Worm (Caenorhabditis elegans) whole organism, L4 larva: ENCODE data around the gene K11H3.3.
A peak's percentile ranks its signal among the peaks of the same experiment; 100 is the strongest.

Source experiments
- F26F4.8 ChIP-seq: fragments of 200-800 bp; sonication (Bioruptor generic); conservative IDR thresholded peaks from 2 replicates; pipeline ENCODE4 v1.3.6; 2022; ENCODE audit warnings: missing genetic modification characterization, missing compliant biosample characterization
- F37D6.2 ChIP-seq: sonication (generic microtip); optimal IDR thresholded peaks from 2 replicates; lab custom pipeline; 2016; ENCODE audit warnings: mild to moderate bottlenecking, missing genetic modification characterization, missing compliant biosample characterization
- T26A8.4 ChIP-seq: fragments of 200-800 bp; sonication (Bioruptor generic); IDR thresholded peaks from 2 replicates; pipeline ENCODE4 v1.3.6; 2022; ENCODE audit warnings: missing genetic modification characterization, missing compliant biosample characterization
- Y5F2A.4 ChIP-seq: fragments of 200-800 bp; sonication (Bioruptor generic); optimal IDR thresholded peaks from 2 replicates; lab custom pipeline; 2018; ENCODE audit warnings: mild to moderate bottlenecking, missing genetic modification characterization, missing compliant biosample characterization
- Y75B8A.6 ChIP-seq: fragments of 200-800 bp; sonication (Bioruptor generic); IDR thresholded peaks from 2 replicates; pipeline ENCODE4 v1.3.6; 2022; ENCODE audit warnings: missing genetic modification reagents, missing genetic modification characterization, missing compliant biosample characterization
- ZK337.2 ChIP-seq: fragments of 200-800 bp; sonication (Bioruptor generic); IDR thresholded peaks from 2 replicates; pipeline ENCODE4 v1.3.6; 2022; ENCODE audit warnings: missing genetic modification reagents, missing genetic modification characterization, missing compliant biosample characterization
- aha-1 ChIP-seq: fragments of 150-350 bp; peaks from one replicate; lab custom pipeline; 2014; ENCODE audit warnings: missing biosample characterization, missing genetic modification characterization
- aly-2 ChIP-seq: sonication (generic microtip); optimal IDR thresholded peaks from 2 replicates; lab custom pipeline; 2018; ENCODE audit warnings: missing biosample characterization, missing genetic modification characterization
- ceh-44 ChIP-seq: fragments of 200-800 bp; sonication (Bioruptor generic); IDR thresholded peaks from 2 replicates; pipeline ENCODE4 v1.3.6; 2022; ENCODE audit warnings: missing genetic modification reagents, missing genetic modification characterization, missing compliant biosample characterization
- ceh-62 ChIP-seq: sonication (generic microtip); optimal IDR thresholded peaks from 2 replicates; lab custom pipeline; 2017; ENCODE audit warnings: missing biosample characterization, missing genetic modification characterization
- cey-2 ChIP-seq: sonication (generic microtip); optimal IDR thresholded peaks from 3 replicates; lab custom pipeline; 2017; ENCODE audit warnings: missing genetic modification characterization, mild to moderate bottlenecking, missing compliant biosample characterization, antibody characterized with exemption, borderline replicate concordance; ENCODE audit not compliant: insufficient read depth
- ctbp-1 ChIP-seq: fragments of 200-800 bp; sonication (Bioruptor generic); IDR thresholded peaks from 2 replicates; pipeline ENCODE4 v1.3.6; 2022; ENCODE audit warnings: missing genetic modification reagents, missing genetic modification characterization, missing compliant biosample characterization
- daf-12 ChIP-seq: fragments of 150-350 bp; optimal IDR thresholded peaks from 2 replicates; lab custom pipeline; 2014; ENCODE audit warnings: missing biosample characterization, missing genetic modification reagents, missing genetic modification characterization
- dmd-6 ChIP-seq: fragments of 200-800 bp; sonication (Bioruptor generic); IDR thresholded peaks from 2 replicates; pipeline ENCODE4 v1.3.6; 2022; ENCODE audit warnings: missing genetic modification reagents, missing genetic modification characterization, missing compliant biosample characterization
- dmd-8 ChIP-seq: fragments of 200-800 bp; sonication (Bioruptor generic); IDR thresholded peaks from 2 replicates; pipeline ENCODE4 v1.3.6; 2022; ENCODE audit warnings: missing genetic modification characterization, missing compliant biosample characterization
- dpl-1 ChIP-seq: fragments of 150-350 bp; optimal IDR thresholded peaks from 2 replicates; lab custom pipeline; 2014; ENCODE audit warnings: missing biosample characterization, missing genetic modification reagents, missing genetic modification characterization
- duxl-1 ChIP-seq: sonication (generic microtip); optimal IDR thresholded peaks from 2 replicates; lab custom pipeline; 2016; ENCODE audit warnings: mild to moderate bottlenecking, missing genetic modification characterization, moderate library complexity, missing compliant biosample characterization; ENCODE audit not compliant: poor library complexity
- fos-1 ChIP-seq: fragments of 150-350 bp; optimal IDR thresholded peaks from 2 replicates; lab custom pipeline; 2014; ENCODE audit warnings: missing biosample characterization, missing genetic modification characterization
- hif-1 ChIP-seq, 2 experiments: sonication (generic microtip); optimal IDR thresholded peaks; 2 replicates each; lab custom pipeline; 2016 to 2017; ENCODE audit warnings: missing compliant biosample characterization in 2 of 2, missing genetic modification characterization in 2 of 2, missing genetic modification reagents in 2 of 2, missing genotype in 2 of 2, mild to moderate bottlenecking in 1 of 2
- jun-1 ChIP-seq: fragments of 150-350 bp; optimal IDR thresholded peaks from 2 replicates; lab custom pipeline; 2014; ENCODE audit warnings: missing biosample characterization, missing genetic modification reagents, missing genetic modification characterization
- lin-38 ChIP-seq: fragments of 200-800 bp; sonication (Bioruptor generic); IDR thresholded peaks from 2 replicates; pipeline ENCODE4 v1.3.6; 2022; ENCODE audit warnings: missing genetic modification reagents, missing genetic modification characterization, missing compliant biosample characterization
- lin-39 ChIP-seq: fragments of 150-350 bp; optimal IDR thresholded peaks from 2 replicates; lab custom pipeline; 2014; ENCODE audit warnings: missing biosample characterization, missing genetic modification reagents, missing genetic modification characterization
- madf-5 ChIP-seq, 2 experiments: fragments of 200-800 bp; sonication (Bioruptor generic); IDR thresholded peaks; 2 replicates each; pipeline ENCODE4 v1.3.6; 2022; ENCODE audit warnings: missing compliant biosample characterization in 2 of 2, missing genetic modification characterization in 2 of 2
- mdt-29 ChIP-seq: fragments of 200-800 bp; sonication (Bioruptor generic); IDR thresholded peaks from 2 replicates; pipeline ENCODE4 v1.3.6; 2022; ENCODE audit warnings: missing genetic modification reagents, missing genetic modification characterization, missing compliant biosample characterization
- mxl-2 ChIP-seq: fragments of 200-800 bp; sonication (Bioruptor generic); conservative IDR thresholded peaks from 2 replicates; pipeline ENCODE4 v1.3.6; 2022; ENCODE audit warnings: missing genetic modification reagents, missing genetic modification characterization, missing compliant biosample characterization
- mxl-3 ChIP-seq: fragments of 200-800 bp; sonication (Bioruptor generic); optimal IDR thresholded peaks from 2 replicates; lab custom pipeline; 2018; ENCODE audit warnings: mild to moderate bottlenecking, missing genetic modification characterization, missing compliant biosample characterization
- nhr-102 ChIP-seq: sonication (generic microtip); optimal IDR thresholded peaks from 2 replicates; lab custom pipeline; 2016; ENCODE audit warnings: mild to moderate bottlenecking, missing genetic modification characterization, moderate library complexity, missing compliant biosample characterization
- nhr-237 ChIP-seq: sonication (generic microtip); optimal IDR thresholded peaks from 2 replicates; lab custom pipeline; 2017; ENCODE audit warnings: missing biosample characterization, missing genetic modification characterization
- nhr-25 ChIP-seq: sonication (generic microtip); optimal IDR thresholded peaks from 2 replicates; lab custom pipeline; 2017; ENCODE audit warnings: missing genetic modification characterization, mild to moderate bottlenecking, missing compliant biosample characterization, antibody characterized with exemption, moderate library complexity, borderline replicate concordance; ENCODE audit not compliant: insufficient read depth
- nhr-42 ChIP-seq: fragments of 200-800 bp; sonication (Bioruptor generic); IDR thresholded peaks from 2 replicates; pipeline ENCODE4 v1.3.6; 2022; ENCODE audit warnings: missing genetic modification characterization, missing compliant biosample characterization
- php-3 ChIP-seq: fragments of 200-800 bp; sonication (Bioruptor generic); IDR thresholded peaks from 2 replicates; pipeline ENCODE4 v1.3.6; 2022; ENCODE audit warnings: missing genetic modification reagents, missing genetic modification characterization, missing compliant biosample characterization
- rbr-2 ChIP-seq: sonication (generic microtip); optimal IDR thresholded peaks from 2 replicates; lab custom pipeline; 2016; ENCODE audit warnings: missing genotype, missing genetic modification characterization, missing compliant biosample characterization
- saeg-2 ChIP-seq: fragments of 200-800 bp; sonication (Bioruptor generic); IDR thresholded peaks from 2 replicates; pipeline ENCODE4 v1.3.6; 2022; ENCODE audit warnings: missing genetic modification reagents, missing genetic modification characterization, missing compliant biosample characterization
- skn-1 ChIP-seq: fragments of 150-350 bp; optimal IDR thresholded peaks from 2 replicates; lab custom pipeline; 2014; ENCODE audit warnings: missing biosample characterization, missing genetic modification characterization
- spr-1 ChIP-seq: sonication (generic microtip); optimal IDR thresholded peaks from 2 replicates; lab custom pipeline; 2016; ENCODE audit warnings: mild to moderate bottlenecking, missing genetic modification characterization, missing compliant biosample characterization
- unc-130 ChIP-seq: sonication (generic microtip); optimal IDR thresholded peaks from 2 replicates; lab custom pipeline; 2016; ENCODE audit warnings: missing genetic modification reagents, missing genetic modification characterization, missing compliant biosample characterization
- unc-62 ChIP-seq, 3 experiments: fragments of 150-350 bp in 1 of 3; sonication (generic microtip); optimal IDR thresholded peaks in 2 of 3; peaks in 1 of 3; 1 replicate in 1 of 3; 2 replicates in 2 of 3; lab custom pipeline; 2014 to 2017; ENCODE audit warnings: missing biosample characterization in 3 of 3, missing genetic modification characterization in 3 of 3, missing genetic modification reagents in 3 of 3, missing genotype in 1 of 3
- vab-7 ChIP-seq: fragments of 200-800 bp; sonication (Bioruptor generic); IDR thresholded peaks from 2 replicates; pipeline ENCODE4 v1.3.6; 2022; ENCODE audit warnings: missing genetic modification reagents, missing genetic modification characterization, missing compliant biosample characterization
- zfp-3 ChIP-seq: fragments of 200-800 bp; sonication (Bioruptor generic); conservative IDR thresholded peaks from 2 replicates; pipeline ENCODE4 v1.3.6; 2022; ENCODE audit warnings: missing genetic modification reagents, missing genetic modification characterization, missing compliant biosample characterization
- zip-11 ChIP-seq: fragments of 200-800 bp; sonication (Bioruptor generic); IDR thresholded peaks from 2 replicates; pipeline ENCODE4 v1.3.6; 2022; ENCODE audit warnings: missing genetic modification characterization, missing compliant biosample characterization
- ztf-7 ChIP-seq: fragments of 150-350 bp; optimal IDR thresholded peaks from 2 replicates; lab custom pipeline; 2014; ENCODE audit warnings: missing biosample characterization, missing genetic modification characterization

The K11H3.3 gene

DNA sequence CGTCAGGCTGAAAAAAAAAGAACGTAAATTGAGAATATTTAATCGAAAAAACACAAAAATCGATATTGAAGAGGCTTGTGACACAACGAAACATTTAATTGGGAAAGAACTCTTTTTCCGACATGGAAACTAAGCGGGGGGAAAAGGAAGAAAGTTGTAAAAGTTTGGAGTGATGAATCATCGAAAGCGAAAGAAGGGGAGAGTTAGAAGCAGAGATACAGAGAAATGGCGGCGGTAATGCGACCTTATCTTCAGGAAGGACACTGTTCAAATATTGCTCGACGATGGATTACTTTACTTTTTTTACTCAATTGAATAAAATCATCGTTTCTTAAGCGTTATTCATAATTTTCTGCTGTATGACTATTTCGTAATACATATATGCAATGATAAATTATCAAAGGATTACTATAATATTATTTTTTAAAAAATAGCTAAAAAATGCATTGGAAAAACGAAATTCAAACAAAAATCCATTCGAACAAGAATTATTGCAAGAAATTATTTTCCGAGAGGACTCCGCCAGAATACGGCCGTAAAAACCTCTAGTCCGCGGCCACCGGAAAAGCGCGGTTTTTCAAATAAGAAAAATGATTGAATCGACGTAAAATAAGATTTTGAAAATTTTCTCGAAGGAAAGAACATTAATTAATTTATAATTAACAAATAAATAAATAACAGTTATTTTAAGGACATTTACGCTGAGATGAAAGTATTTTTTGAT, 16.3 kb downstream of the K11H3.3 start, which contains the start of gene dhhc-4 (continued):
- TF ChIP-seq unc-62 (GFP tag; optimal IDR thresholded peaks at IDR 0.05 in 1 of 2; lab: Kevin White, UChicago) (peak in 1 of 2 experiments; percentile 59), unc-62 (tag; optimal IDR thresholded peaks at IDR 0.05; lab: Kevin White, UChicago) (no peak), fos-1 (tag; lab: Kevin White, UChicago) (no peak), madf-5 (GFP tag; IDR thresholded peaks at IDR 0.05; lab: Robert Waterston, UW) (no peak; a peak in 1 of 4 replicates), lin-39 (tag; lab: Kevin White, UChicago) (no peak)

DNA sequence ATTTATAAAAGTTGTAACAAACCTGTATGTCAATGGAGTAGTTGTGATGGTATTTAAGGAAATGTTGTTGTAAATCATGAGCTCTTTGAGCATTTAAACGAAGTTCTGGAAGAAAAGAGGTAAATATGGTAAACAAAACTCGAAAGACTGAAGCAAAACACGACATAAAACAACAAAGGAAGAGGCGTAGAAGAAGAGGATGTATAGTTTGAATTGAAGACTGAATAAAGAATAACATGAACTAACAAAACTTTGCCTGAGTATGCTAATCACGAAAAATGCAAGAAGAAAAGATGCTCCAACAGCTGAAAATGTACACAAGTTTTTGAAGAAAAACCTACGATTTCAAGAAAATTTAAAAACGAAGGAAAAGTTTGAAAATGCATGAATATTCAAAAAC, 19.4 kb downstream of the K11H3.3 start, which contains the start of gene ZK757.1:
ZK757.1 (minus strand) TSS at position 101 of the 400 bp plus-strand sequence.
- no peak for TF ChIP-seq skn-1
- TF ChIP-seq vab-7 (GFP tag; lab: Robert Waterston, UW) = no peak
- no peak for TF ChIP-seq Y5F2A.4 (GFP tag; lab: Kevin White, UChicago)
- no peak for TF ChIP-seq php-3
- no peak for TF ChIP-seq ZK337.2 (GFP tag; lab: Robert Waterston, UW)
- TF ChIP-seq mxl-3 (GFP tag; lab: Kevin White, UChicago) = no peak
- no peak for TF ChIP-seq nhr-102
- TF ChIP-seq unc-130 (GFP tag; lab: Kevin White, UChicago) = no peak
- TF ChIP-seq duxl-1 = no peak

DNA sequence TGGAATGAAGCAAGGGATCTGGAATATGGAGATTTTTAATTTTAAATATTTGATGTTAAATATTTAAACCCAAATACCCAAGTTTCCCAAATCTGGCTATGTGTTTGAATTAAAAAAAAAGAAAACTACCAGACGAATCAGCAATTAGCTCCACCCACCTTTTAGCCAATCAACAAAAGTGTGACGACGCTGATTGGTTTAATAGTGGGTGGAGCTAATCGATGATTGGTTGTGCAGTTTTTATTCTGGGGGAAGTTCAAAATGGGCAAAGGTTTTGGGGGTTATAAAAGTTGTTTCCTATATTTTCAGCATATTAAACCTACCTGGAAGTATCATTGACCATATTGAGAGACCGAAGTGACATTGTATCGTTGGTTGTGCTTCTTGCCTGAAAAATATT, 22.9 kb downstream of the K11H3.3 start:
- TF ChIP-seq aha-1 (tag; lab: Kevin White, UChicago) (no peak), skn-1 (no peak), mxl-2 (no peak)

DNA sequence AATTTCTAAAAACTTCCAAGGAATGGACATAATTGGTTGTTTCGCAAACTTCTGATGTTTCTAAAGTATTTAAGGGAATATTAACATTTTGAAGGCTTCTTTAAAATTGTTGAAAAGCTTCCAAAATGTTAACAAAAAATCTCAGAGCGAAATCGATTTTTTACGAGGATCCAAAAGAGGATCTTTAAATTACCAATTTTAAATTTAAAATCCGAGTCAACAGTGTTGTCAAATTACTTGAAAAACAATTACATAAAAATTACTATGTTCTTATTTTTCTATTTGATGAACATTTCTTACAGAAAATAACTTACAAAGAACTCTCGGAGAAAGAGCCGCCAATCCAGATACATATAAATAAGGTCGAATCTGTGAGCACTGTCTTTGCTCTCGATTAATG, 25.3 kb downstream of the K11H3.3 start, which contains the start of gene ZK757.10:
ZK757.10 (plus strand) TSS at position 301 of the 400 bp plus-strand sequence.
- TF ChIP-seq dpl-1 (GFP tag; lab: Kevin White, UChicago) = no peak
- TF ChIP-seq aly-2 = no peak
- no peak for TF ChIP-seq Y75B8A.6 (GFP tag; lab: Robert Waterston, UW)
- no peak for TF ChIP-seq rbr-2 (tag; lab: Kevin White, UChicago)
- TF ChIP-seq fos-1 (tag; lab: Kevin White, UChicago) = no peak
- TF ChIP-seq mdt-29 (GFP tag; lab: Robert Waterston, UW) = no peak
- TF ChIP-seq nhr-42 (GFP tag; lab: Robert Waterston, UW) = no peak
- no peak for TF ChIP-seq ceh-62 (tag; lab: Kevin White, UChicago)
- TF ChIP-seq saeg-2 (GFP tag; lab: Robert Waterston, UW) = no peak
- TF ChIP-seq nhr-25 = no peak
- no peak for TF ChIP-seq cey-2
- no peak for TF ChIP-seq dmd-6 (GFP tag; lab: Robert Waterston, UW)
- no peak for TF ChIP-seq dmd-8
- no peak for TF ChIP-seq T26A8.4
- TF ChIP-seq zip-11 = no peak
- TF ChIP-seq zfp-3 (GFP tag; lab: Robert Waterston, UW) = no peak
- TF ChIP-seq, all 104 proteins: peak for 0

DNA sequence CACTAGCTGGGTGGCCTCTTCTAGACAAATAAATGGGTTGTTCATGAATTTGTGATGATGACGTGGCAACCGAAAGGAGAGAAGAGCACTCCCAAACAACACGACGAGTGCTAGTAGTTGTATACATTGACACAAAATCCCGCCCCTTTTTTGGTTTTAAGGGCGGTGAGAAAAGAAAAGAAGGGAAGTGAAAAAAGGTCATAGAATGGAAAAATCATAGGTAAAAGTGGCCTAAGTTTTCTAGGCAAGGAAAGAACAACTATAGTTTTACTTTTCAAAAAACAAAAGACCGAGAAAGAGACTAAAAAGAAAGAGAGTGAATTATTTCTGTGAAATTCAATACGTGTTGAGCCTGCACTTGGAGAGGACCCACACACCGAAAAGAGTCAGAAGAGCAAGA, 27.2 kb downstream of the K11H3.3 start, which contains the start of gene ZK757.2:
ZK757.2 (minus strand) TSS at position 101 of the 400 bp plus-strand sequence.
- TF ChIP-seq dpl-1 (GFP tag; lab: Kevin White, UChicago) = no peak
- TF ChIP-seq aly-2 = no peak
- no peak for TF ChIP-seq ctbp-1
- TF ChIP-seq hif-1 (tag; optimal IDR thresholded peaks at IDR 0.05; lab: Kevin White, UChicago) = no peak
- TF ChIP-seq saeg-2 (GFP tag; lab: Robert Waterston, UW) = no peak
- no peak for TF ChIP-seq F26F4.8 (GFP tag; lab: Robert Waterston, UW)
- no peak for TF ChIP-seq F37D6.2 (tag; lab: Kevin White, UChicago)
- no peak for TF ChIP-seq nhr-237 (tag; lab: Kevin White, UChicago)
- TF ChIP-seq jun-1 (tag; lab: Kevin White, UChicago) = no peak
- no peak for TF ChIP-seq ceh-44 (GFP tag; lab: Robert Waterston, UW)
- no peak for TF ChIP-seq nhr-102
- no peak for TF ChIP-seq lin-38 (GFP tag; lab: Robert Waterston, UW)
- TF ChIP-seq spr-1 (tag; lab: Kevin White, UChicago) = no peak
- TF ChIP-seq daf-12 = no peak
- no peak for TF ChIP-seq ztf-7 (tag; lab: Kevin White, UChicago)
- TF ChIP-seq, all 104 proteins: peak for 0
